Worm (Caenorhabditis elegans) whole organism, young adult: ENCODE data around the gene cdc-25.4.

Source experiments
- F23B12.7 ChIP-seq: sonication (generic microtip); optimal IDR thresholded peaks from 2 replicates; lab custom pipeline; 2017; ENCODE audit warnings: missing genetic modification characterization, mild to moderate bottlenecking, missing compliant biosample characterization, antibody characterized with exemption, moderate library complexity; ENCODE audit not compliant: insufficient read depth
- F39B2.1 ChIP-seq: fragments of 200-800 bp; sonication (Bioruptor generic); IDR thresholded peaks from 2 replicates; pipeline ENCODE4 v1.3.6; 2022; ENCODE audit warnings: missing genetic modification reagents, missing genetic modification characterization, missing compliant biosample characterization
- hlh-12 ChIP-seq: sonication (generic microtip); optimal IDR thresholded peaks from 2 replicates; lab custom pipeline; 2016; ENCODE audit warnings: missing genetic modification characterization, missing compliant biosample characterization
- hsf-1 ChIP-seq: fragments of 200-800 bp; sonication (Bioruptor generic); IDR thresholded peaks from 2 replicates; pipeline ENCODE4 v1.3.6; 2022; ENCODE audit warnings: missing genetic modification reagents, missing genetic modification characterization, missing compliant biosample characterization
- mel-28 ChIP-seq: sonication (generic microtip); optimal IDR thresholded peaks from 2 replicates; lab custom pipeline; 2016; ENCODE audit warnings: borderline replicate concordance, mild to moderate bottlenecking, missing genetic modification characterization, missing compliant biosample characterization

- TF ChIP-seq F23B12.7 (tag; lab: Kevin White, UChicago) (no peak), hsf-1 (GFP tag; lab: Robert Waterston, UW) (no peak), F39B2.1 (no peak), mel-28 (tag; lab: Kevin White, UChicago) (no peak), hlh-12 (no peak)
These were observed 33.3 kb upstream of the cdc-25.4 start, which contains the start of gene plc-3 for ce11 chrII:10222577-10222976.
